Fruit fly (Drosophila melanogaster): ENCODE measurements around the gene SPE.

Gene SPE

dm6 chr3R:23646183-23646582, 39.9 kb upstream of the SPE start (continued):
- peak; percentile 39 for TF ChIP-seq org-1 (GFP tag; optimal IDR thresholded peaks at IDR 0.05)
- no peak for TF ChIP-seq gt (GFP tag; IDR thresholded peaks at IDR 0.05)
- peak; percentile 57 for TF ChIP-seq CG7556 (GFP tag; optimal IDR thresholded peaks at IDR 0.05)
- peak; percentile 36 for TF ChIP-seq btn (GFP tag; optimal IDR thresholded peaks at IDR 0.05)
- peak; percentile 60 for TF ChIP-seq Fer1 (GFP tag; optimal IDR thresholded peaks at IDR 0.05)
- TF ChIP-seq da (GFP tag; optimal IDR thresholded peaks at IDR 0.05) = no peak
- TF ChIP-seq CG14014 (GFP tag; IDR thresholded peaks at IDR 0.05) = peak; percentile 65
- TF ChIP-seq CG6683 (GFP tag; optimal IDR thresholded peaks at IDR 0.05) = no peak
- TF ChIP-seq CG4404 (GFP tag; IDR thresholded peaks at IDR 0.05) = peak; percentile 51
- peak; percentile 49 for TF ChIP-seq CG4854 (GFP tag; optimal IDR thresholded peaks at IDR 0.05)
- peak; percentile 79 for TF ChIP-seq CG7839 (tag; optimal IDR thresholded peaks at IDR 0.05)
- no peak for TF ChIP-seq bigmax (GFP tag; optimal IDR thresholded peaks at IDR 0.05)
- TF ChIP-seq Taf1 (GFP tag; IDR thresholded peaks at IDR 0.05) = no peak
- no peak for TF ChIP-seq nom (GFP tag; optimal IDR thresholded peaks at IDR 0.05)
- TF ChIP-seq CG18011 (GFP tag; optimal IDR thresholded peaks at IDR 0.05) = peak; percentile 51
- no peak for TF ChIP-seq vnd (GFP tag; IDR thresholded peaks at IDR 0.05; ENCODE audit: partially characterized antibody)
- peak; percentile 65 for TF ChIP-seq CG1024 (GFP tag; IDR thresholded peaks at IDR 0.05)
- no peak for TF ChIP-seq CG34376 (GFP tag; optimal IDR thresholded peaks at IDR 0.05)
- peak; percentile 11 for TF ChIP-seq CG1792 (GFP tag; optimal IDR thresholded peaks at IDR 0.05)
- no peak for TF ChIP-seq unc-4 (GFP tag; IDR thresholded peaks at IDR 0.05; ENCODE audit: partially characterized antibody)
- peak; percentile 62 for TF ChIP-seq CG32532 (GFP tag; IDR thresholded peaks at IDR 0.05)
- TF ChIP-seq CG17568 (GFP tag; optimal IDR thresholded peaks at IDR 0.05) = peak; percentile 50
- TF ChIP-seq CG7963 (GFP tag; IDR thresholded peaks at IDR 0.05; ENCODE audit: partially characterized antibody) = no peak
- peak; percentile 65 for TF ChIP-seq cas (GFP tag; IDR thresholded peaks at IDR 0.05)
- peak; percentile 53 for TF ChIP-seq CG3407 (GFP tag; optimal IDR thresholded peaks at IDR 0.05)
- TF ChIP-seq ase (GFP tag; IDR thresholded peaks at IDR 0.05) = peak; percentile 78
- TF ChIP-seq Doc2 (GFP tag; IDR thresholded peaks at IDR 0.05) = no peak
- no peak for TF ChIP-seq CG2129 (GFP tag; IDR thresholded peaks at IDR 0.05; ENCODE audit: partially characterized antibody)
- TF ChIP-seq her (GFP tag; optimal IDR thresholded peaks at IDR 0.05) = peak; percentile 42
- no peak for TF ChIP-seq pros (GFP tag; optimal IDR thresholded peaks at IDR 0.05)
- no peak for TF ChIP-seq ato (GFP tag; IDR thresholded peaks at IDR 0.05; ENCODE audit: partially characterized antibody)
- no peak for TF ChIP-seq toy (GFP tag; IDR thresholded peaks at IDR 0.05)
- TF ChIP-seq psq (GFP tag; optimal IDR thresholded peaks at IDR 0.05) = no peak
- TF ChIP-seq Ssrp (tag; optimal IDR thresholded peaks at IDR 0.05) = peak; percentile 64
- peak; percentile 52 for TF ChIP-seq CG1647 (GFP tag; optimal IDR thresholded peaks at IDR 0.05)
- TF ChIP-seq CG10209 (GFP tag; optimal IDR thresholded peaks at IDR 0.05) = peak; percentile 50
- TF ChIP-seq Fer3 (tag; optimal IDR thresholded peaks at IDR 0.05) = peak; percentile 63
- TF ChIP-seq CG12219 (GFP tag; optimal IDR thresholded peaks at IDR 0.05) = peak; percentile 67
- peak; percentile 76 for TF ChIP-seq Awh (GFP tag; IDR thresholded peaks at IDR 0.05)
- TF ChIP-seq lilli (GFP tag; optimal IDR thresholded peaks at IDR 0.05) = peak; percentile 72
- TF ChIP-seq Dbx (GFP tag; IDR thresholded peaks at IDR 0.05) = no peak
- TF ChIP-seq Meics (GFP tag; optimal IDR thresholded peaks at IDR 0.05) = peak; percentile 65
- TF ChIP-seq sqz (GFP tag; optimal IDR thresholded peaks at IDR 0.05) = no peak
- TF ChIP-seq cato (GFP tag; optimal IDR thresholded peaks at IDR 0.05; ENCODE audit: borderline replicate concordance) = no peak
- peak; percentile 55 for TF ChIP-seq caup (GFP tag; optimal IDR thresholded peaks at IDR 0.05; ENCODE audit: severe bottlenecking)
- no peak for TF ChIP-seq Stat92E (GFP tag; optimal IDR thresholded peaks at IDR 0.05)
- TF ChIP-seq ci (GFP tag; IDR thresholded peaks at IDR 0.05) = peak; percentile 94
- TF ChIP-seq Hey (tag; optimal IDR thresholded peaks at IDR 0.05) = no peak
- peak; percentile 43 for TF ChIP-seq CG12236 (GFP tag; optimal IDR thresholded peaks at IDR 0.05)
- TF ChIP-seq Neu2 (GFP tag; optimal IDR thresholded peaks at IDR 0.05; ENCODE audit: borderline replicate concordance) = no peak
